Worm (Caenorhabditis elegans) whole organism, mixed stage, embryonic: ENCODE results near the gene F35C5.3.

ENCODE experiments used
- elt-3 ChIP-seq: fragments of 150-350 bp; optimal IDR thresholded peaks from 2 replicates; lab custom pipeline; 2014; ENCODE audit warnings: missing biosample characterization, missing genetic modification characterization
- lsy-2 ChIP-seq: fragments of 150-350 bp; optimal IDR thresholded peaks from 2 replicates; lab custom pipeline; 2014; ENCODE audit warnings: missing biosample characterization, missing genetic modification characterization
- nhr-12 ChIP-seq: fragments of 150-350 bp; optimal IDR thresholded peaks from 2 replicates; lab custom pipeline; 2014; ENCODE audit warnings: missing biosample characterization, missing genetic modification characterization
- pha-4 ChIP-seq: fragments of 150-350 bp; optimal IDR thresholded peaks from 2 replicates; lab custom pipeline; 2018; ENCODE audit warnings: missing biosample characterization, missing genetic modification reagents, missing genetic modification characterization
- ztf-11 ChIP-seq: fragments of 150-350 bp; optimal IDR thresholded peaks from 2 replicates; lab custom pipeline; 2014; ENCODE audit warnings: missing biosample characterization, missing genetic modification characterization

ce11 chrII:12914514-12915075 is 26.0 kb downstream of the F35C5.3 start, which contains the start of gene F35C5.12:
- TF ChIP-seq pha-4 (tag; lab: Kevin White, UChicago) (no peak), elt-3 (tag; lab: Kevin White, UChicago) (no peak), lsy-2 (tag; lab: Kevin White, UChicago) (no peak), nhr-12 (tag; lab: Kevin White, UChicago) (no peak), ztf-11 (tag; lab: Kevin White, UChicago) (no peak)
